Worm (Caenorhabditis elegans) whole organism, young adult: Measurements from ENCODE around the gene spin-2.

Source experiments
- B0019.2 ChIP-seq: fragments of 200-800 bp; sonication (Bioruptor generic); conservative IDR thresholded peaks from 2 replicates; pipeline ENCODE4 v1.3.6; 2022; ENCODE audit warnings: missing genetic modification reagents, missing genetic modification characterization, missing compliant biosample characterization
- C17E4.6 ChIP-seq: fragments of 200-800 bp; sonication (Bioruptor generic); IDR thresholded peaks from 2 replicates; pipeline ENCODE4 v1.3.6; 2022; ENCODE audit warnings: missing genetic modification reagents, missing genetic modification characterization, missing compliant biosample characterization
- D2030.7 ChIP-seq: fragments of 200-800 bp; sonication (Bioruptor generic); IDR thresholded peaks from 2 replicates; pipeline ENCODE4 v1.3.6; 2022; ENCODE audit warnings: missing genetic modification reagents, missing genetic modification characterization, missing compliant biosample characterization
- F10E7.11 ChIP-seq: sonication (generic microtip); optimal IDR thresholded peaks from 2 replicates; lab custom pipeline; 2017; ENCODE audit warnings: mild to moderate bottlenecking, missing genetic modification characterization, moderate library complexity, missing compliant biosample characterization
- F39B2.1 ChIP-seq: fragments of 200-800 bp; sonication (Bioruptor generic); IDR thresholded peaks from 2 replicates; pipeline ENCODE4 v1.3.6; 2022; ENCODE audit warnings: missing genetic modification reagents, missing genetic modification characterization, missing compliant biosample characterization
- F49E8.2 ChIP-seq: sonication (generic microtip); optimal IDR thresholded peaks from 3 replicates; lab custom pipeline; 2017; ENCODE audit warnings: missing genetic modification characterization, mild to moderate bottlenecking, missing compliant biosample characterization, antibody characterized with exemption, moderate library complexity; ENCODE audit not compliant: insufficient read depth
- K11D2.4 ChIP-seq: fragments of 200-800 bp; sonication (Bioruptor generic); IDR thresholded peaks from 2 replicates; pipeline ENCODE4 v1.3.6; 2022; ENCODE audit warnings: missing genetic modification reagents, missing genetic modification characterization, missing compliant biosample characterization
- T26A5.8 ChIP-seq: sonication (generic microtip); optimal IDR thresholded peaks from 2 replicates; lab custom pipeline; 2016; ENCODE audit warnings: missing genetic modification characterization, missing compliant biosample characterization
- Y53F4B.3 ChIP-seq: fragments of 200-800 bp; sonication (Bioruptor generic); IDR thresholded peaks from 2 replicates; pipeline ENCODE4 v1.3.6; 2022; ENCODE audit warnings: missing genetic modification reagents, missing genetic modification characterization, missing compliant biosample characterization
- Y56A3A.18 ChIP-seq: fragments of 200-800 bp; sonication (Bioruptor generic); IDR thresholded peaks from 2 replicates; pipeline ENCODE4 v1.3.6; 2022; ENCODE audit warnings: missing genetic modification reagents, missing genetic modification characterization, missing compliant biosample characterization
- Y67H2A.10 ChIP-seq: fragments of 200-800 bp; sonication (Bioruptor generic); conservative IDR thresholded peaks from 2 replicates; pipeline ENCODE4 v1.3.6; 2022; ENCODE audit warnings: missing genetic modification reagents, missing genetic modification characterization, missing compliant biosample characterization
- Y79H2A.3 ChIP-seq: fragments of 200-800 bp; sonication (Bioruptor generic); conservative IDR thresholded peaks from 2 replicates; pipeline ENCODE4 v1.3.6; 2022; ENCODE audit warnings: missing genetic modification reagents, missing genetic modification characterization, missing compliant biosample characterization
- ZK185.1 ChIP-seq: sonication (generic microtip); optimal IDR thresholded peaks from 2 replicates; lab custom pipeline; 2016; ENCODE audit warnings: mild to moderate bottlenecking, missing genetic modification characterization, missing compliant biosample characterization; ENCODE audit not compliant: poor library complexity, severe bottlenecking
- aptf-2 ChIP-seq: fragments of 200-800 bp; sonication (Bioruptor generic); conservative IDR thresholded peaks from 2 replicates; pipeline ENCODE4 v1.3.6; 2022; ENCODE audit warnings: missing genetic modification reagents, missing genetic modification characterization, missing compliant biosample characterization
- ccch-3 ChIP-seq: fragments of 200-800 bp; sonication (Bioruptor generic); optimal IDR thresholded peaks from 2 replicates; lab custom pipeline; 2018; ENCODE audit warnings: mild to moderate bottlenecking, missing genetic modification characterization, missing compliant biosample characterization
- cebp-1 ChIP-seq, 2 experiments: fragments of 200-800 bp in 1 of 2; sonication (Bioruptor generic) in 1 of 2; sonication (generic microtip) in 1 of 2; IDR thresholded peaks in 1 of 2; optimal IDR thresholded peaks in 1 of 2; 2 replicates each; pipeline versions ENCODE4 v1.3.6 to Lab custom; 2017 to 2022; ENCODE audit warnings: missing compliant biosample characterization in 2 of 2, missing genetic modification characterization in 2 of 2, mild to moderate bottlenecking in 1 of 2, missing genetic modification reagents in 1 of 2, moderate library complexity in 1 of 2
- ceh-79 ChIP-seq: sonication (generic microtip); optimal IDR thresholded peaks from 2 replicates; lab custom pipeline; 2017; ENCODE audit warnings: mild to moderate bottlenecking, missing genetic modification characterization, missing compliant biosample characterization
- ceh-91 ChIP-seq: fragments of 200-800 bp; sonication (Bioruptor generic); IDR thresholded peaks from 2 replicates; pipeline ENCODE4 v1.3.6; 2022; ENCODE audit warnings: missing genetic modification reagents, missing genetic modification characterization, missing compliant biosample characterization
- die-1 ChIP-seq: sonication (generic microtip); optimal IDR thresholded peaks from 2 replicates; lab custom pipeline; 2016; ENCODE audit warnings: missing genotype, mild to moderate bottlenecking, missing genetic modification characterization, missing compliant biosample characterization
- dpff-1 ChIP-seq: sonication (generic microtip); optimal IDR thresholded peaks from 2 replicates; lab custom pipeline; 2017; ENCODE audit warnings: mild to moderate bottlenecking, missing genetic modification characterization, missing compliant biosample characterization
- dpl-1 ChIP-seq: fragments of 150-350 bp; optimal IDR thresholded peaks from 2 replicates; lab custom pipeline; 2014; ENCODE audit warnings: missing biosample characterization, missing genetic modification reagents, missing genetic modification characterization
- egl-44 ChIP-seq: fragments of 200-800 bp; sonication (Bioruptor generic); IDR thresholded peaks from 2 replicates; pipeline ENCODE4 v1.3.6; 2022; ENCODE audit warnings: missing genetic modification reagents, missing genetic modification characterization, missing compliant biosample characterization
- egrh-3 ChIP-seq: fragments of 200-800 bp; sonication (Bioruptor generic); IDR thresholded peaks from 2 replicates; pipeline ENCODE4 v1.3.6; 2022; ENCODE audit warnings: missing genetic modification reagents, missing genetic modification characterization, missing compliant biosample characterization
- hlh-12 ChIP-seq: sonication (generic microtip); optimal IDR thresholded peaks from 2 replicates; lab custom pipeline; 2016; ENCODE audit warnings: missing genetic modification characterization, missing compliant biosample characterization
- hmg-20 ChIP-seq: fragments of 200-800 bp; sonication (Bioruptor generic); IDR thresholded peaks from 2 replicates; pipeline ENCODE4 v1.3.6; 2022; ENCODE audit warnings: missing genetic modification reagents, missing genetic modification characterization, missing compliant biosample characterization
- hrde-1 ChIP-seq: sonication (generic microtip); optimal IDR thresholded peaks from 2 replicates; lab custom pipeline; 2016; ENCODE audit warnings: missing genetic modification characterization, mild to moderate bottlenecking, missing compliant biosample characterization, moderate library complexity, missing genotype, missing genetic modification reagents, borderline replicate concordance
- hsf-1 ChIP-seq: fragments of 200-800 bp; sonication (Bioruptor generic); IDR thresholded peaks from 2 replicates; pipeline ENCODE4 v1.3.6; 2022; ENCODE audit warnings: missing genetic modification reagents, missing genetic modification characterization, missing compliant biosample characterization
- let-526 ChIP-seq: fragments of 200-800 bp; sonication (Bioruptor generic); IDR thresholded peaks from 2 replicates; pipeline ENCODE4 v1.3.6; 2022; ENCODE audit warnings: missing genetic modification reagents, missing genetic modification characterization, missing compliant biosample characterization
- let-607 ChIP-seq, 2 experiments: fragments of 200-800 bp in 1 of 2; sonication (Bioruptor generic) in 1 of 2; sonication (generic microtip) in 1 of 2; optimal IDR thresholded peaks; 2 replicates each; lab custom pipeline; 2016 to 2018; ENCODE audit warnings: mild to moderate bottlenecking in 2 of 2, missing compliant biosample characterization in 2 of 2, missing genetic modification characterization in 2 of 2, moderate library complexity in 2 of 2, missing genotype in 1 of 2
- lin-40 ChIP-seq: sonication (generic microtip); optimal IDR thresholded peaks from 2 replicates; lab custom pipeline; 2016; ENCODE audit warnings: missing genetic modification characterization, mild to moderate bottlenecking, missing compliant biosample characterization, missing genotype, missing genetic modification reagents
- lir-1 ChIP-seq: fragments of 200-800 bp; sonication (Bioruptor generic); conservative IDR thresholded peaks from 2 replicates; pipeline ENCODE4 v1.3.6; 2022; ENCODE audit warnings: missing genetic modification reagents, missing genetic modification characterization, missing compliant biosample characterization
- lsy-27 ChIP-seq: sonication (generic microtip); optimal IDR thresholded peaks from 2 replicates; lab custom pipeline; 2017; ENCODE audit warnings: missing genetic modification characterization, mild to moderate bottlenecking, missing compliant biosample characterization, antibody characterized with exemption, missing genotype, borderline replicate concordance; ENCODE audit not compliant: insufficient read depth
- madf-10 ChIP-seq: sonication (generic microtip); optimal IDR thresholded peaks from 2 replicates; lab custom pipeline; 2016; ENCODE audit warnings: mild to moderate bottlenecking, missing genetic modification characterization, missing compliant biosample characterization
- mel-28 ChIP-seq: sonication (generic microtip); optimal IDR thresholded peaks from 2 replicates; lab custom pipeline; 2016; ENCODE audit warnings: borderline replicate concordance, mild to moderate bottlenecking, missing genetic modification characterization, missing compliant biosample characterization
- mes-4 ChIP-seq: sonication (generic microtip); optimal IDR thresholded peaks from 2 replicates; lab custom pipeline; 2016; ENCODE audit warnings: missing genotype, missing genetic modification characterization, missing compliant biosample characterization
- mxl-1 ChIP-seq: sonication (generic microtip); optimal IDR thresholded peaks from 2 replicates; lab custom pipeline; 2016; ENCODE audit warnings: missing genetic modification characterization, missing compliant biosample characterization
- nhr-27 ChIP-seq: fragments of 200-800 bp; sonication (Bioruptor generic); optimal IDR thresholded peaks from 2 replicates; lab custom pipeline; 2018; ENCODE audit warnings: mild to moderate bottlenecking, missing genetic modification characterization, moderate library complexity, missing compliant biosample characterization
- pbrm-1 ChIP-seq: fragments of 200-800 bp; sonication (Bioruptor generic); IDR thresholded peaks from 2 replicates; pipeline ENCODE4 v1.3.6; 2022; ENCODE audit warnings: missing genetic modification reagents, missing genetic modification characterization, missing compliant biosample characterization
- snpc-3.4 ChIP-seq: sonication (generic microtip); optimal IDR thresholded peaks from 2 replicates; lab custom pipeline; 2017; ENCODE audit warnings: missing genetic modification characterization, mild to moderate bottlenecking, missing compliant biosample characterization, antibody characterized with exemption, moderate library complexity, missing genotype, missing genetic modification reagents
- snpc-4 ChIP-seq, 5 experiments: fragments of 150-350 bp in 1 of 5; sonication (generic microtip) in 4 of 5; optimal IDR thresholded peaks; 2 replicates each; lab custom pipeline; 2014 to 2018; ENCODE audit warnings: missing genetic modification characterization in 5 of 5, missing biosample characterization in 3 of 5, antibody characterized with exemption in 2 of 5, mild to moderate bottlenecking in 2 of 5, missing compliant biosample characterization in 2 of 5, missing genotype in 2 of 5, moderate library complexity in 2 of 5, missing genetic modification reagents in 1 of 5
- sptf-2 ChIP-seq: fragments of 200-800 bp; sonication (Bioruptor generic); optimal IDR thresholded peaks from 2 replicates; lab custom pipeline; 2018; ENCODE audit warnings: mild to moderate bottlenecking, missing genetic modification characterization, missing compliant biosample characterization
- unc-130 ChIP-seq: sonication (generic microtip); optimal IDR thresholded peaks from 2 replicates; lab custom pipeline; 2016; ENCODE audit warnings: missing genetic modification reagents, missing genetic modification characterization, missing compliant biosample characterization
- xnd-1 ChIP-seq: sonication (generic microtip); optimal IDR thresholded peaks from 2 replicates; lab custom pipeline; 2016; ENCODE audit warnings: missing genotype, missing genetic modification reagents, missing genetic modification characterization, missing compliant biosample characterization
- ztf-22 ChIP-seq: fragments of 200-800 bp; sonication (Bioruptor generic); optimal IDR thresholded peaks from 2 replicates; lab custom pipeline; 2018; ENCODE audit warnings: mild to moderate bottlenecking, missing genetic modification characterization, moderate library complexity, missing compliant biosample characterization
- ztf-28 ChIP-seq: fragments of 200-800 bp; sonication (Bioruptor generic); IDR thresholded peaks from 2 replicates; pipeline ENCODE4 v1.3.6; 2022; ENCODE audit warnings: missing genetic modification reagents, missing genetic modification characterization, missing compliant biosample characterization

The spin-2 gene

DNA sequence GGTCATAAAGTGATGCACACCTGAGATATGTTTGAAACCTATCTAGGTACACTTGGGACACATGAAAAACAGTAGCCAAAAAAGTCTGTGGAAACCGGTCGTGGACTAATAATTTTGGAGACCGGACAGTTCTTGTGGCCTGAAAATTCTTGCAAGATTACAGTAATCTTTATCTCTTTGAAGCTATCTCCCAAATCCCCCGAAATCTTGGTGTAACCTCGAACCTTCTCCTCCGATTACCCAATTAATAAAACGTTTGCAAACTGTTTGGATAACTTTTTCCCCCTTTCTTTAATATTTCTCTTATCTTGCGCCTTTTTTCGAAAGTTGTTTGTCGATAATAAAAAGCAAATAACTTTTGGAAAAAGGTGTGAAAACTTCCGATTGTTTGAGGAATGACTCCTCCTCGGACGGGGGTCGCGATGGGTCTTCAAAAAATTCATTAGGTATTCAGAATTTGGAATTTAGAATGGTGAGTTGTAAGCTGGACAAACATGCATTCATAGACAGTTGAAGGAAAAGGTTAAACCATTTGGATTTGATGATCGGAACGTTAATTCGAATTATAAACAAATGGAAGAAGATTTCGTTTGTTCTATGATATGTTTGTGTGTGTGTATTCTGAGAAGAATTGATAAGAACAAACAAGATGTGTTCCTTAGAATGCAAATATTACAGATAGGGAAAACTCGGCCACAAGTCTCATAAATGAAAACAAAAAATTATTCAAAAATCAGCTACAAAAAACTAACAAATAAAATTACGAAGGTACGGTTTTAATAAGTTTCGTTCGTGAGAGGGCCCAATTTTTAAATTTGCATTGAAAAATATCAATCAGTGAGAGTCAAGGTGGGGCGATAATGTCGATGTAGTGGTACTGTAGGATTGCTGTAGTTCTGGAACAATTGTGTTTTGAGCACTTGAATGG is 3.7 kb upstream of the spin-2 start:
- TF ChIP-seq snpc-4 (GFP tag; optimal IDR thresholded peaks at IDR 0.05; lab: Kevin White, UChicago), result no peak
- TF ChIP-seq snpc-4 (tag; optimal IDR thresholded peaks at IDR 0.05; lab: Kevin White, UChicago), result no peak
- no peak for TF ChIP-seq unc-130 (GFP tag; lab: Kevin White, UChicago)
- TF ChIP-seq egrh-3 (GFP tag; lab: Robert Waterston, UW), result no peak
- no peak for TF ChIP-seq ztf-28 (GFP tag; lab: Robert Waterston, UW)
- no peak for TF ChIP-seq D2030.7 (GFP tag; lab: Robert Waterston, UW)
- peak; percentile 4 for TF ChIP-seq F10E7.11 (tag; lab: Kevin White, UChicago)
- no peak for TF ChIP-seq egl-44 (GFP tag; lab: Robert Waterston, UW)
- no peak for TF ChIP-seq F49E8.2 (tag; lab: Kevin White, UChicago)
- no peak for TF ChIP-seq ceh-79 (tag; lab: Kevin White, UChicago)
- no peak for TF ChIP-seq snpc-3.4 (tag; lab: Kevin White, UChicago)
- no peak for TF ChIP-seq lsy-27 (tag; lab: Kevin White, UChicago)
- no peak for TF ChIP-seq cebp-1 (GFP tag; IDR thresholded peaks at IDR 0.05; lab: Robert Waterston, UW)
- peak; percentile 25 for TF ChIP-seq cebp-1 (tag; optimal IDR thresholded peaks at IDR 0.05; lab: Kevin White, UChicago)
- no peak for TF ChIP-seq sptf-2 (GFP tag; lab: Kevin White, UChicago)
- no peak for TF ChIP-seq hlh-12 (tag; lab: Kevin White, UChicago)
- TF ChIP-seq dpff-1 (tag; lab: Kevin White, UChicago), result no peak
- TF ChIP-seq dpl-1 (GFP tag; lab: Kevin White, UChicago), result no peak
- no peak for TF ChIP-seq madf-10 (tag; lab: Kevin White, UChicago)
- TF ChIP-seq hmg-20 (GFP tag; lab: Robert Waterston, UW), result no peak
- TF ChIP-seq hrde-1 (tag; lab: Kevin White, UChicago), result no peak
- TF ChIP-seq lin-40 (tag; lab: Kevin White, UChicago), result peak; percentile 36
- TF ChIP-seq mel-28 (tag; lab: Kevin White, UChicago), result no peak
- peak; percentile 36; the same call in 1 of the 2 replicates for TF ChIP-seq F39B2.1 (GFP tag; lab: Robert Waterston, UW)
- TF ChIP-seq B0019.2 (GFP tag; lab: Robert Waterston, UW), result no peak
- no peak for TF ChIP-seq T26A5.8 (tag; lab: Kevin White, UChicago)
- no peak for TF ChIP-seq let-607 (tag; optimal IDR thresholded peaks at IDR 0.05; lab: Kevin White, UChicago)
- TF ChIP-seq pbrm-1, result no peak
- no peak for TF ChIP-seq Y67H2A.10 (GFP tag; lab: Robert Waterston, UW)
- TF ChIP-seq aptf-2 (GFP tag; lab: Robert Waterston, UW), result no peak
- no peak for TF ChIP-seq ceh-91 (GFP tag; lab: Robert Waterston, UW)
- TF ChIP-seq ccch-3, result no peak
- TF ChIP-seq lir-1 (GFP tag; lab: Robert Waterston, UW), result no peak
- TF ChIP-seq K11D2.4 (GFP tag; lab: Robert Waterston, UW), result no peak
- TF ChIP-seq xnd-1, result no peak
- TF ChIP-seq hsf-1 (GFP tag; lab: Robert Waterston, UW), result no peak
- no peak for TF ChIP-seq C17E4.6 (GFP tag; lab: Robert Waterston, UW)
- TF ChIP-seq let-526, result no peak
- TF ChIP-seq mes-4, result no peak
- TF ChIP-seq die-1 (tag; lab: Kevin White, UChicago), result no peak
- TF ChIP-seq ztf-22 (GFP tag; lab: Kevin White, UChicago), result no peak
- no peak for TF ChIP-seq Y79H2A.3 (GFP tag; lab: Robert Waterston, UW)
- no peak; the same call in 1 of the 2 replicates for TF ChIP-seq Y56A3A.18
- no peak for TF ChIP-seq nhr-27 (tag; lab: Kevin White, UChicago)
- TF ChIP-seq ZK185.1 (tag; lab: Kevin White, UChicago), result peak; percentile 20
- no peak for TF ChIP-seq mxl-1 (tag; lab: Kevin White, UChicago)
- no peak for TF ChIP-seq Y53F4B.3 (GFP tag; lab: Robert Waterston, UW)
